Worm (Caenorhabditis elegans): ENCODE results near the gene glt-3.

Gene glt-3

DNA sequence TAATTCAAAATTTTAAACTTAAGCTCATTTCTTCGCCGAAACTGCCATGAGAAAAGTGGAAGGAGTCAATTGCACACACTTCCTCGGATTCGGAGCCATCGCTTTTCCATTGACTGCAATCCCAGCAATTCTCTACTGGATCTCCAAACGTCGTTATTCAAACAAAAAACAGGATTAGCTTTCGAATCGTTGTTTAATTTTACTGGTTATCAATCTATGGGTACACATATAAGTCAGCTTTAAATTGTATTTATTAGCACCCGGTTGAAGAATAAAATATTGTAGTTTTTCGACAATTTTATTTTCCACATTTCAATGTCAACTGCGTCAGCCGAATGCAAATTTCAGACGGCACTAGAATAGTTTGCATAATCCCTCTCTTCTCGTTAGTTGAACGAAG, at the start of gene glt-3:
glt-3 (plus strand) TSS at position 301 of the 400 bp plus-strand sequence.
- TF ChIP-seq nhr-12 (tag; optimal IDR thresholded peaks at IDR 0.05), result no peak
- TF ChIP-seq lin-32 (GFP tag; optimal IDR thresholded peaks at IDR 0.05), result no peak
- TF ChIP-seq ztf-11 (tag; optimal IDR thresholded peaks at IDR 0.05), result no peak
- no peak for TF ChIP-seq unc-62 (GFP tag; optimal IDR thresholded peaks at IDR 0.05)
- TF ChIP-seq sem-2 (GFP tag; optimal IDR thresholded peaks at IDR 0.05), result no peak
- no peak for TF ChIP-seq mep-1 (tag; optimal IDR thresholded peaks at IDR 0.05)
- TF ChIP-seq blmp-1 (tag; optimal IDR thresholded peaks at IDR 0.05), result no peak
- TF ChIP-seq nhr-28 (tag; optimal IDR thresholded peaks at IDR 0.05), result no peak
- no peak for TF ChIP-seq sptf-1 (tag; optimal IDR thresholded peaks at IDR 0.05)
- no peak for TF ChIP-seq M03D4.4 (tag; optimal IDR thresholded peaks at IDR 0.05)
- no peak for TF ChIP-seq pha-4 (tag; optimal IDR thresholded peaks at IDR 0.05)
- no peak for TF ChIP-seq lin-13 (tag; optimal IDR thresholded peaks at IDR 0.05)
- TF ChIP-seq unc-120 (tag; optimal IDR thresholded peaks at IDR 0.05; ENCODE audit: poor library complexity, severe bottlenecking), result no peak
- TF ChIP-seq elt-3 (tag; optimal IDR thresholded peaks at IDR 0.05), result no peak

DNA sequence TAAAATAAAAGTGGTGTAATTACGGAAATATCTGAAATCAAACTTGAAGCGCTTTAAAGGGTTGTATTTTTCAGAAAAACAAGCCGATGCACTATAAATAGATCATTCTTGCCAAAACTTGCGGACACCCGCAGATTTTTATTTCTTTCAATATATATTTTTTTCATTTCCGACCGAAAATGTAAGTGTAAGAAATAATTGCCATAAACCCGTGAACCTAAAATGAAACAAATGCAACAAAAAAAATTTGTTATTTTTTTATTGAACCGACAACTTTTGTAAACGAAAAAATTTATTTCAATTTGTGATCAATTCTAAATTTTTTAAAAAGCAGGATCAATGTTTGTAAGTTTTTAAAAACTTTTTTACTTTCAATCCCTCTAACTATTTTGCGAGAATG, 49.2 kb upstream of the glt-3 start, which contains the start of gene W01B6.6:
W01B6.6 (plus strand) TSS at position 301 of the 400 bp plus-strand sequence.
- TF ChIP-seq unc-39 (tag; optimal IDR thresholded peaks at IDR 0.05) (no peak), pha-4 (tag; optimal IDR thresholded peaks at IDR 0.05) (no peak), mab-5 (tag; optimal IDR thresholded peaks at IDR 0.05) (no peak), nhr-237 (tag; optimal IDR thresholded peaks at IDR 0.05) (no peak), lin-13 (tag; optimal IDR thresholded peaks at IDR 0.05) (no peak), tbx-8 (GFP tag; optimal IDR thresholded peaks at IDR 0.05) (no peak)

ce11 chrIV:10084323-10084959, 45.6 kb upstream of the glt-3 start, which contains the start of gene W01B6.8:
Gene W01B6.8, minus strand, starts transcription at chrIV:10084373.
- TF ChIP-seq nhr-12 (tag; optimal IDR thresholded peaks at IDR 0.05) (no peak), elt-3 (tag; optimal IDR thresholded peaks at IDR 0.05) (no peak), sptf-1 (tag; optimal IDR thresholded peaks at IDR 0.05) (no peak), pha-4 (tag; optimal IDR thresholded peaks at IDR 0.05) (no peak), lin-13 (tag; optimal IDR thresholded peaks at IDR 0.05) (no peak), ham-2 (GFP tag; optimal IDR thresholded peaks at IDR 0.05) (no peak), hlh-1 (tag; optimal IDR thresholded peaks at IDR 0.05) (no peak), lin-32 (GFP tag; optimal IDR thresholded peaks at IDR 0.05) (no peak), blmp-1 (tag; optimal IDR thresholded peaks at IDR 0.05) (no peak), nhr-237 (tag; optimal IDR thresholded peaks at IDR 0.05) (no peak), mep-1 (tag; optimal IDR thresholded peaks at IDR 0.05) (no peak), bed-3 (GFP tag; optimal IDR thresholded peaks at IDR 0.05) (no peak)

- peak; percentile 20 for TF ChIP-seq unc-62 (GFP tag; optimal IDR thresholded peaks at IDR 0.05)
- peak; percentile 65 for TF ChIP-seq nhr-237 (tag; optimal IDR thresholded peaks at IDR 0.05)
- TF ChIP-seq lsy-2 (tag; optimal IDR thresholded peaks at IDR 0.05), result peak; percentile 75
- peak; percentile 60 for TF ChIP-seq ces-1 (GFP tag; optimal IDR thresholded peaks at IDR 0.05)
- no peak for TF ChIP-seq blmp-1 (tag; optimal IDR thresholded peaks at IDR 0.05)
- no peak for TF ChIP-seq ztf-11 (tag; optimal IDR thresholded peaks at IDR 0.05)
- peak; percentile 88 for TF ChIP-seq ceh-39 (tag; optimal IDR thresholded peaks at IDR 0.05)
- TF ChIP-seq pha-4 (tag; optimal IDR thresholded peaks at IDR 0.05), result peak; percentile 44
- TF ChIP-seq hlh-1 (tag; optimal IDR thresholded peaks at IDR 0.05), result no peak
- peak; percentile 78 for TF ChIP-seq unc-120 (tag; optimal IDR thresholded peaks at IDR 0.05; ENCODE audit: poor library complexity, severe bottlenecking)
- TF ChIP-seq M03D4.4 (tag; optimal IDR thresholded peaks at IDR 0.05), result no peak
Observed at ce11 chrIV:10085401-10086187, 44.5 kb upstream of the glt-3 start, which contains the start of the genes col-2 and ndc-80. Gene col-2, minus strand, starts transcription at chrIV:10085451. Gene ndc-80, plus strand, starts transcription at chrIV:10086137.

- TF ChIP-seq ceh-39 (tag; optimal IDR thresholded peaks at IDR 0.05), result no peak
- no peak for TF ChIP-seq unc-62 (GFP tag; optimal IDR thresholded peaks at IDR 0.05)
- TF ChIP-seq blmp-1 (tag; optimal IDR thresholded peaks at IDR 0.05), result peak; percentile 90
- no peak for TF ChIP-seq sem-2 (GFP tag; optimal IDR thresholded peaks at IDR 0.05)
- no peak for TF ChIP-seq hlh-1 (tag; optimal IDR thresholded peaks at IDR 0.05)
- TF ChIP-seq pha-4 (tag; optimal IDR thresholded peaks at IDR 0.05), result no peak
Observed at ce11 chrIV:10089777-10090176, 40.3 kb upstream of the glt-3 start, which contains the start of gene ttr-39. Gene ttr-39, minus strand, starts transcription at chrIV:10089877.

DNA sequence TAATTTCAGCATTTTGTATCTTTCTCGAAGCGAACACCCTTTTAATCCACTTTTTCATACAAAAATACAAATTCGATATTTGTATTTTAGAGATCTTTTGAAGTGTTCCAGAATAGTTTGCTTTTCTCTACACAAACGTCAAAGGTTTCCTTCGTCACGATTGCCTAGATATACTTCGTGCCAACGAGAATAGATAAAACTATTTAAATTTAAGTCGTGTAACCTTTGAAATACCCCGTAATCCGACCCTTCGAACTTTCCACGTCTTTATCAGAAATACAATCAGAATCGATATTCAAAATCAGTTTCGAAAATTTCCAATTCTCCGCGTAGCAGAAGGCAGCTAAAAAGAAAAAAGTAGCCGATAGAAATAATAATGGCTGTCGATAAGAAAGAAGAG, 39.7 kb upstream of the glt-3 start, which contains the start of gene ttbk-5:
ttbk-5 (plus strand) TSS at position 301 of the 400 bp plus-strand sequence.
- no peak for TF ChIP-seq mab-5 (tag; optimal IDR thresholded peaks at IDR 0.05)
- no peak for TF ChIP-seq unc-62 (GFP tag; optimal IDR thresholded peaks at IDR 0.05)
- peak; percentile 55 for TF ChIP-seq blmp-1 (tag; optimal IDR thresholded peaks at IDR 0.05)
